Worm (Caenorhabditis elegans): ENCODE data around the gene F37B12.3.

Gene F37B12.3

ce11 chrII:9056215-9056819, 15.1 kb upstream of the F37B12.3 start (continued):
- TF ChIP-seq pbrm-1 (GFP tag; IDR thresholded peaks at IDR 0.05) (peak; percentile 80; the same call in 1 of the 2 replicates), nfyb-1 (GFP tag; IDR thresholded peaks at IDR 0.05) (peak; percentile 71), F37B4.10 (GFP tag; IDR thresholded peaks at IDR 0.05) (no peak), ztf-26 (tag; optimal IDR thresholded peaks at IDR 0.05) (no peak), rec-8 (tag; optimal IDR thresholded peaks at IDR 0.05) (peak; percentile 42 to 62), ztf-25 (GFP tag; IDR thresholded peaks at IDR 0.05) (no peak), ztf-6 (GFP tag; IDR thresholded peaks at IDR 0.05) (no peak), hrde-1 (tag; optimal IDR thresholded peaks at IDR 0.05; ENCODE audit: borderline replicate concordance) (peak; percentile 94), somi-1 (GFP tag; optimal IDR thresholded peaks at IDR 0.05) (peak; percentile 32), ztf-18 (tag; optimal IDR thresholded peaks at IDR 0.05) (no peak), ZK185.1 (tag; optimal IDR thresholded peaks at IDR 0.05; ENCODE audit: poor library complexity, severe bottlenecking) (no peak), unc-62 (GFP tag; optimal IDR thresholded peaks at IDR 0.05) (no peak), let-526 (GFP tag; IDR thresholded peaks at IDR 0.05) (no peak), lin-35 (GFP tag; optimal IDR thresholded peaks at IDR 0.05) (peak in 1 of 3 experiments; percentile 43), sptf-2 (GFP tag; optimal IDR thresholded peaks at IDR 0.05) (no peak), K12H6.12 (tag; optimal IDR thresholded peaks at IDR 0.05) (no peak), tlf-1 (GFP tag; optimal IDR thresholded peaks at IDR 0.05) (peak; percentile 80), dpl-1 (GFP tag; optimal IDR thresholded peaks at IDR 0.05) (no peak), hmg-1.2 (GFP tag; IDR thresholded peaks at IDR 0.05) (peak; percentile 41; the same call in 1 of the 2 replicates), efl-1 (GFP tag; optimal IDR thresholded peaks at IDR 0.05) (no peak), lin-40 (tag; optimal IDR thresholded peaks at IDR 0.05) (no peak), nfya-1 (tag; optimal IDR thresholded peaks at IDR 0.05; ENCODE audit: borderline replicate concordance, insufficient read depth) (no peak), B0019.2 (GFP tag; conservative IDR thresholded peaks at IDR 0.05) (no peak), hlh-26 (GFP tag; conservative IDR thresholded peaks at IDR 0.05) (no peak), ceh-58 (GFP tag; IDR thresholded peaks at IDR 0.05) (0 out of 2 replicates have a peak, but pooled peaks have one; percentile 18), dpff-1 (tag; optimal IDR thresholded peaks at IDR 0.05) (no peak), nhr-27 (tag; optimal IDR thresholded peaks at IDR 0.05) (no peak), ceh-91 (GFP tag; IDR thresholded peaks at IDR 0.05) (0 out of 2 replicates have a peak, but pooled peaks have one; percentile 18), mes-4 (tag; optimal IDR thresholded peaks at IDR 0.05) (peak; percentile 20), chd-7 (tag; optimal IDR thresholded peaks at IDR 0.05) (no peak), tbp1 (GFP tag; optimal IDR thresholded peaks at IDR 0.05) (peak; percentile 60), B0261.1 (tag; optimal IDR thresholded peaks at IDR 0.05) (no peak), rcor-1 (GFP tag; IDR thresholded peaks at IDR 0.05) (peak; percentile 84), lin-26 (GFP tag; IDR thresholded peaks at IDR 0.05) (peak; percentile 87), nhr-90 (tag; optimal IDR thresholded peaks at IDR 0.05) (peak; percentile 29), egrh-3 (GFP tag; IDR thresholded peaks at IDR 0.05) (no peak), egl-18 (GFP tag; IDR thresholded peaks at IDR 0.05) (no peak), C06A6.2 (GFP tag; conservative IDR thresholded peaks at IDR 0.05) (no peak), snpc-4 (GFP tag; optimal IDR thresholded peaks at IDR 0.05) (peak; percentile 41), snpc-4 (tag; optimal IDR thresholded peaks at IDR 0.05) (peak in 2 of 4 experiments; percentile 24 to 57), ceh-79 (tag; optimal IDR thresholded peaks at IDR 0.05) (no peak), ets-4 (GFP tag; optimal IDR thresholded peaks at IDR 0.05) (no peak), lir-1 (GFP tag; conservative IDR thresholded peaks at IDR 0.05) (no peak), xnd-1 (tag; optimal IDR thresholded peaks at IDR 0.05) (peak; percentile 37), cebp-1 (GFP tag; IDR thresholded peaks at IDR 0.05) (no peak), cebp-1 (tag; optimal IDR thresholded peaks at IDR 0.05) (peak; percentile 63), him-1 (tag; optimal IDR thresholded peaks at IDR 0.05) (peak; percentile 36), lsl-1 (GFP tag; optimal IDR thresholded peaks at IDR 0.05) (peak; percentile 57)
